Worm (Caenorhabditis elegans): ENCODE measurements around the gene ttr-43.

ce11 chrV:12590601-12591000, at the start of gene ttr-43:
- TF ChIP-seq hnd-1 (tag; optimal IDR thresholded peaks at IDR 0.05) (no peak), ama-1 (optimal IDR thresholded peaks at IDR 0.05) (no peak)

Measured in whole organism, early embryonic.